Worm (Caenorhabditis elegans) whole organism, L4/young adult: ENCODE measurements around the gene rgs-7.

Source experiments
- W03F9.2 ChIP-seq: fragments of 150-350 bp; optimal IDR thresholded peaks from 2 replicates; lab custom pipeline; 2014; ENCODE audit warnings: missing biosample characterization, missing genetic modification characterization
- dao-5 ChIP-seq: sonication (generic microtip); optimal IDR thresholded peaks from 2 replicates; lab custom pipeline; 2016; ENCODE audit warnings: missing genotype, missing genetic modification characterization, moderate library complexity, missing compliant biosample characterization
- him-1 ChIP-seq: sonication (generic microtip); optimal IDR thresholded peaks from 2 replicates; lab custom pipeline; 2016; ENCODE audit warnings: missing genotype, missing genetic modification reagents, missing genetic modification characterization, missing compliant biosample characterization

- TF ChIP-seq W03F9.2 (tag; lab: Kevin White, UChicago) = no peak
- no peak for TF ChIP-seq dao-5 (tag; lab: Kevin White, UChicago)
- TF ChIP-seq him-1 (tag; lab: Kevin White, UChicago) = no peak
These were observed 5.5 kb downstream of the rgs-7 start for ce11 chrX:3547828-3548227.
